Fruit fly (Drosophila melanogaster) whole organism, embryonic: ENCODE measurements around the gene CG9132.

ENCODE experiments used
- Awh ChIP-seq: fragments of 200-800 bp; sonication (Bioruptor generic); IDR thresholded peaks from 2 replicates; pipeline ENCODE4, ENCODE4 v1.3.6; 2022; ENCODE audit warnings: missing biosample characterization, missing genetic modification characterization
- CG10959 ChIP-seq: fragments of 200-800 bp; sonication (Bioruptor generic); IDR thresholded peaks from 2 replicates; pipeline ENCODE4 v1.3.6; 2022; ENCODE audit warnings: missing biosample characterization, missing genetic modification characterization
- CG12219 ChIP-seq: fragments of 200-800 bp; sonication (Bioruptor generic); optimal IDR thresholded peaks from 3 replicates; lab custom pipeline; 2018; ENCODE audit warnings: missing biosample characterization, mild to moderate bottlenecking, missing genetic modification characterization
- CG12391 ChIP-seq: fragments of 200-800 bp; sonication (Bioruptor generic); optimal IDR thresholded peaks from 3 replicates; lab custom pipeline; 2018; ENCODE audit warnings: missing biosample characterization, mild to moderate bottlenecking, missing genetic modification characterization, moderate library complexity
- CG14965 ChIP-seq: fragments of 200-800 bp; sonication (Bioruptor generic); optimal IDR thresholded peaks from 2 replicates; lab custom pipeline; 2016; ENCODE audit warnings: missing biosample characterization, missing genetic modification characterization, borderline replicate concordance
- CG17829 ChIP-seq: fragments of 200-800 bp; optimal IDR thresholded peaks from 2 replicates; lab custom pipeline; 2019; ENCODE audit warnings: missing biosample characterization, mild to moderate bottlenecking, missing genetic modification characterization, moderate library complexity
- CG1792 ChIP-seq: fragments of 200-800 bp; sonication (Bioruptor generic); optimal IDR thresholded peaks from 2 replicates; lab custom pipeline; 2016; ENCODE audit warnings: missing biosample characterization, missing genetic modification characterization
- CG18619 ChIP-seq: fragments of 200-800 bp; sonication (Bioruptor generic); optimal IDR thresholded peaks from 3 replicates; lab custom pipeline; 2017; ENCODE audit warnings: missing biosample characterization, mild to moderate bottlenecking, missing genetic modification characterization
- CG4328 ChIP-seq: fragments of 200-800 bp; sonication (Bioruptor generic); optimal IDR thresholded peaks from 3 replicates; lab custom pipeline; 2017; ENCODE audit warnings: missing biosample characterization, missing genetic modification reagents, missing genetic modification characterization
- CG4820 ChIP-seq: fragments of 200-800 bp; sonication (Bioruptor generic); optimal IDR thresholded peaks from 3 replicates; lab custom pipeline; 2016; ENCODE audit warnings: missing biosample characterization, missing genetic modification characterization
- CG7786 ChIP-seq: fragments of 200-800 bp; sonication (Bioruptor generic); optimal IDR thresholded peaks from 2 replicates; lab custom pipeline; 2016; ENCODE audit warnings: missing biosample characterization, missing genetic modification characterization
- CG7963 ChIP-seq: fragments of 200-800 bp; sonication (Bioruptor generic); IDR thresholded peaks from 3 replicates; pipeline ENCODE4 v1.3.6; 2022; ENCODE audit warnings: missing biosample characterization, missing genetic modification characterization; ENCODE audit not compliant: partially characterized antibody
- CG8281 ChIP-seq: fragments of 200-800 bp; sonication (Bioruptor generic); optimal IDR thresholded peaks from 2 replicates; lab custom pipeline; 2018; ENCODE audit warnings: missing biosample characterization, mild to moderate bottlenecking, missing genetic modification characterization, moderate library complexity
- CG8388 ChIP-seq: fragments of 200-800 bp; sonication (Bioruptor generic); optimal IDR thresholded peaks from 2 replicates; lab custom pipeline; 2019; ENCODE audit warnings: missing biosample characterization, mild to moderate bottlenecking, missing genetic modification characterization, moderate library complexity
- CG9932 ChIP-seq: fragments of 200-800 bp; sonication (Bioruptor generic); IDR thresholded peaks from 2 replicates; pipeline ENCODE4 v1.3.6; 2022; ENCODE audit warnings: missing biosample characterization, missing genetic modification characterization
- D19B ChIP-seq: fragments of 200-800 bp; sonication (Bioruptor generic); optimal IDR thresholded peaks from 2 replicates; lab custom pipeline; 2017; ENCODE audit warnings: missing biosample characterization, mild to moderate bottlenecking, missing genetic modification characterization
- Dip3 ChIP-seq: fragments of 200-800 bp; sonication (Bioruptor generic); optimal IDR thresholded peaks from 3 replicates; lab custom pipeline; 2016; ENCODE audit warnings: missing biosample characterization, missing genetic modification characterization
- Doc2 ChIP-seq: fragments of 200-800 bp; sonication (Bioruptor generic); IDR thresholded peaks from 2 replicates; pipeline ENCODE4 v1.3.6; 2022; ENCODE audit warnings: missing biosample characterization, missing genetic modification characterization
- Doc3 ChIP-seq: fragments of 200-800 bp; sonication (Bioruptor generic); IDR thresholded peaks from 3 replicates; pipeline ENCODE4 v1.3.6; 2022; ENCODE audit warnings: missing biosample characterization, missing genetic modification characterization; ENCODE audit not compliant: partially characterized antibody
- Dp ChIP-seq: fragments of 200-800 bp; sonication (Bioruptor generic); optimal IDR thresholded peaks from 2 replicates; lab custom pipeline; 2018; ENCODE audit warnings: missing biosample characterization, mild to moderate bottlenecking, missing genetic modification characterization, moderate library complexity
- Gug ChIP-seq: fragments of 200-800 bp; sonication (Bioruptor generic); IDR thresholded peaks from 4 replicates; pipeline ENCODE4 v1.3.6; 2022; ENCODE audit warnings: missing biosample characterization, missing genetic modification characterization
- HmgD ChIP-seq: fragments of 200-800 bp; sonication (Bioruptor generic); optimal IDR thresholded peaks from 3 replicates; lab custom pipeline; 2016; ENCODE audit warnings: missing biosample characterization, missing genetic modification characterization
- Hmr ChIP-seq: fragments of 200-800 bp; sonication (Bioruptor generic); optimal IDR thresholded peaks from 3 replicates; lab custom pipeline; 2017; ENCODE audit warnings: mild to moderate bottlenecking, missing biosample characterization, missing genetic modification reagents, missing genetic modification characterization
- Hr3 ChIP-seq: fragments of 200-800 bp; sonication (Bioruptor generic); optimal IDR thresholded peaks from 3 replicates; lab custom pipeline; 2016; ENCODE audit warnings: missing biosample characterization, missing genetic modification characterization
- Myb ChIP-seq: fragments of 200-800 bp; sonication (Bioruptor generic); optimal IDR thresholded peaks from 2 replicates; lab custom pipeline; 2016; ENCODE audit warnings: missing biosample characterization, missing genetic modification characterization
- NfI ChIP-seq: fragments of 200-800 bp; sonication (Bioruptor generic); optimal IDR thresholded peaks from 3 replicates; lab custom pipeline; 2018; ENCODE audit warnings: missing biosample characterization, mild to moderate bottlenecking, missing genetic modification characterization, moderate library complexity
- Opbp ChIP-seq: fragments of 200-800 bp; sonication (Bioruptor generic); IDR thresholded peaks from 3 replicates; pipeline ENCODE4 v1.3.6; 2022; ENCODE audit warnings: missing biosample characterization, missing genetic modification characterization; ENCODE audit not compliant: partially characterized antibody
- Rfx ChIP-seq: fragments of 200-800 bp; sonication (Bioruptor generic); IDR thresholded peaks from 2 replicates; pipeline ENCODE4 v1.3.6; 2022; ENCODE audit warnings: missing biosample characterization, missing genetic modification characterization
- Usf ChIP-seq: fragments of 200-800 bp; sonication (Bioruptor generic); optimal IDR thresholded peaks from 2 replicates; lab custom pipeline; 2017; ENCODE audit warnings: missing genotype, missing biosample characterization, missing genetic modification characterization
- ase ChIP-seq: fragments of 200-800 bp; sonication (Bioruptor generic); IDR thresholded peaks from 3 replicates; pipeline ENCODE4 v1.3.6; 2022; ENCODE audit warnings: missing biosample characterization, missing genetic modification characterization
- bigmax ChIP-seq: fragments of 200-800 bp; sonication (Bioruptor generic); optimal IDR thresholded peaks from 2 replicates; lab custom pipeline; 2018; ENCODE audit warnings: missing biosample characterization, mild to moderate bottlenecking, missing genetic modification characterization
- bsh ChIP-seq, 2 experiments: fragments of 200-800 bp; sonication (Bioruptor generic); optimal IDR thresholded peaks; 2 replicates each; lab custom pipeline; 2017 to 2018; ENCODE audit warnings: mild to moderate bottlenecking in 2 of 2, missing biosample characterization in 2 of 2, missing genetic modification characterization in 2 of 2, moderate library complexity in 1 of 2
- cas ChIP-seq: fragments of 200-800 bp; sonication (Bioruptor generic); IDR thresholded peaks from 2 replicates; pipeline ENCODE4 v1.3.6; 2022; ENCODE audit warnings: missing biosample characterization, missing genetic modification characterization
- dati ChIP-seq: fragments of 200-800 bp; sonication (Bioruptor generic); IDR thresholded peaks from 2 replicates; pipeline ENCODE4 v1.3.6; 2022; ENCODE audit warnings: missing biosample characterization, missing genetic modification characterization
- esg ChIP-seq: fragments of 200-800 bp; sonication (Bioruptor generic); conservative IDR thresholded peaks from 2 replicates; pipeline ENCODE4 v1.3.6; 2022; ENCODE audit warnings: missing biosample characterization, missing genetic modification characterization
- grau ChIP-seq: fragments of 200-800 bp; optimal IDR thresholded peaks from 3 replicates; lab custom pipeline; 2019; ENCODE audit warnings: missing biosample characterization, mild to moderate bottlenecking, missing genetic modification characterization, moderate library complexity
- hth ChIP-seq: fragments of >200 bp; optimal IDR thresholded peaks from 2 replicates; lab custom pipeline; 2017; ENCODE audit warnings: inconsistent platforms
- ind ChIP-seq: fragments of 200-800 bp; sonication (Bioruptor generic); optimal IDR thresholded peaks from 3 replicates; lab custom pipeline; 2016; ENCODE audit warnings: missing biosample characterization, missing genetic modification characterization
- nerfin-1 ChIP-seq: fragments of 200-800 bp; sonication (Bioruptor generic); optimal IDR thresholded peaks from 3 replicates; lab custom pipeline; 2019; ENCODE audit warnings: missing biosample characterization, mild to moderate bottlenecking, missing genetic modification characterization, moderate library complexity
- oc ChIP-seq: fragments of 200-800 bp; sonication (Bioruptor generic); optimal IDR thresholded peaks from 2 replicates; lab custom pipeline; 2018; ENCODE audit warnings: missing biosample characterization, mild to moderate bottlenecking, missing genetic modification characterization, moderate library complexity
- pb ChIP-seq: fragments of 200-800 bp; sonication (Bioruptor generic); optimal IDR thresholded peaks from 3 replicates; lab custom pipeline; 2016; ENCODE audit warnings: missing biosample characterization, missing genetic modification characterization
- peb ChIP-seq: fragments of 200-800 bp; sonication (Bioruptor generic); IDR thresholded peaks from 2 replicates; pipeline ENCODE4 v1.3.6; 2022; ENCODE audit warnings: missing biosample characterization, missing genetic modification characterization
- pho ChIP-seq: fragments of 200-800 bp; sonication (Bioruptor generic); optimal IDR thresholded peaks from 2 replicates; lab custom pipeline; 2016; ENCODE audit warnings: missing biosample characterization, missing genetic modification characterization
- run ChIP-seq: fragments of 200-800 bp; sonication (Bioruptor generic); optimal IDR thresholded peaks from 3 replicates; lab custom pipeline; 2018; ENCODE audit warnings: missing biosample characterization, mild to moderate bottlenecking, missing genetic modification characterization
- sd ChIP-seq: fragments of 200-800 bp; sonication (Bioruptor generic); optimal IDR thresholded peaks from 3 replicates; lab custom pipeline; 2018; ENCODE audit warnings: missing biosample characterization, mild to moderate bottlenecking, missing genetic modification characterization, moderate library complexity
- sima ChIP-seq: fragments of 200-800 bp; sonication (Bioruptor generic); optimal IDR thresholded peaks from 2 replicates; lab custom pipeline; 2016; ENCODE audit warnings: missing biosample characterization, missing genetic modification characterization
- so ChIP-seq: fragments of 200-800 bp; sonication (Bioruptor generic); IDR thresholded peaks from 3 replicates; pipeline ENCODE4 v1.3.6; 2022; ENCODE audit warnings: missing biosample characterization, missing genetic modification characterization
- tup ChIP-seq: fragments of 200-800 bp; sonication (Bioruptor generic); optimal IDR thresholded peaks from 2 replicates; lab custom pipeline; 2016; ENCODE audit warnings: missing biosample characterization, mild to moderate bottlenecking, missing genetic modification characterization, moderate library complexity
- zfh1 ChIP-seq: fragments of 200-800 bp; sonication (Bioruptor generic); IDR thresholded peaks from 3 replicates; pipeline ENCODE4 v1.3.6; 2022; ENCODE audit warnings: missing biosample characterization, missing genetic modification characterization
- zfh2 ChIP-seq: fragments of 200-800 bp; sonication (Bioruptor generic); optimal IDR thresholded peaks from 2 replicates; lab custom pipeline; 2016; ENCODE audit warnings: missing biosample characterization, missing genetic modification characterization

CG9132 gene

dm6 chrX:16811213-16811749 is 10.8 kb upstream of the CG9132 start, which contains the start of gene CG4829 (continued):
- TF ChIP-seq NfI (GFP tag; lab: Kevin White, UChicago) (peak; percentile 91), grau (tag; lab: Kevin White, UChicago) (peak; percentile 87), CG8281 (peak; percentile 70), Hmr (peak; percentile 83), CG10959 (GFP tag; lab: Robert Waterston, UW) (peak; percentile 78), peb (GFP tag; lab: Robert Waterston, UW) (peak; percentile 51; the same call in 1 of the 2 replicates), CG18619 (peak; percentile 79), Doc2 (GFP tag; lab: Robert Waterston, UW) (peak; percentile 59), Doc3 (GFP tag; lab: Robert Waterston, UW) (no peak), ind (GFP tag; lab: Kevin White, UChicago) (peak; percentile 89), CG7786 (peak; percentile 81), nerfin-1 (peak; percentile 88), CG1792 (GFP tag; lab: Kevin White, UChicago) (peak; percentile 76), CG4328 (GFP tag; lab: Kevin White, UChicago) (peak; percentile 81), Gug (peak; percentile 80), Awh (peak; percentile 83), pho (GFP tag; lab: Kevin White, UChicago) (peak; percentile 74), Usf (peak; percentile 43), CG17829 (tag; lab: Kevin White, UChicago) (peak; percentile 86), CG12219 (peak; percentile 92), Myb (GFP tag; lab: Kevin White, UChicago) (peak; percentile 58), zfh2 (GFP tag; lab: Kevin White, UChicago) (peak; percentile 73), CG14965 (GFP tag; lab: Kevin White, UChicago) (peak; percentile 23), bsh (GFP tag; optimal IDR thresholded peaks at IDR 0.05; lab: Kevin White, UChicago) (peak in 1 of 2 experiments; percentile 92), sima (GFP tag; lab: Kevin White, UChicago) (peak; percentile 68), Opbp (GFP tag; lab: Robert Waterston, UW) (no peak), Dip3 (GFP tag; lab: Kevin White, UChicago) (peak; percentile 74), hth (lab: Kevin White, UChicago) (no peak), Rfx (GFP tag; lab: Robert Waterston, UW) (peak; percentile 94), Dp (GFP tag; lab: Kevin White, UChicago) (no peak), CG9932 (GFP tag; lab: Robert Waterston, UW) (peak; percentile 84), HmgD (GFP tag; lab: Kevin White, UChicago) (peak; percentile 19), tup (GFP tag; lab: Kevin White, UChicago) (peak; percentile 40), pb (GFP tag; lab: Kevin White, UChicago) (peak; percentile 82), dati (GFP tag; lab: Robert Waterston, UW) (peak; percentile 78), sd (tag; lab: Kevin White, UChicago) (peak; percentile 66), so (peak; percentile 89), Hr3 (GFP tag; lab: Kevin White, UChicago) (peak; percentile 76), CG4820 (GFP tag; lab: Kevin White, UChicago) (peak; percentile 88), oc (peak; percentile 85), esg (GFP tag; lab: Robert Waterston, UW) (peak; percentile 87), ase (GFP tag; lab: Robert Waterston, UW) (peak; percentile 85), bigmax (no peak), D19B (GFP tag; lab: Kevin White, UChicago) (peak; percentile 68), cas (GFP tag; lab: Robert Waterston, UW) (0 out of 2 replicates have a peak, but pooled peaks have one; percentile 25), CG7963 (GFP tag; lab: Robert Waterston, UW) (no peak), zfh1 (peak; percentile 83), CG8388 (GFP tag; lab: Kevin White, UChicago) (peak; percentile 79), CG12391 (tag; lab: Kevin White, UChicago) (peak; percentile 85), run (peak; percentile 77)
